Fruit fly (Drosophila melanogaster) whole organism, wandering third instar larva: ENCODE data around the gene nAChRalpha7.

Source experiments
- Abd-B ChIP-seq: fragments of >200 bp; optimal IDR thresholded peaks from 2 replicates; lab custom pipeline; 2017; ENCODE audit warnings: missing biosample characterization, missing genetic modification characterization
- CG32264 ChIP-seq: fragments of 200-800 bp; sonication (Bioruptor generic); optimal IDR thresholded peaks from 2 replicates; lab custom pipeline; 2016; ENCODE audit warnings: missing biosample characterization, missing genetic modification characterization
- CG9705 ChIP-seq: fragments of 200-800 bp; sonication (Bioruptor generic); optimal IDR thresholded peaks from 2 replicates; lab custom pipeline; 2018; ENCODE audit warnings: missing biosample characterization, mild to moderate bottlenecking, missing genetic modification characterization
- CrebA ChIP-seq: fragments of 200-800 bp; sonication (Bioruptor generic); optimal IDR thresholded peaks from 2 replicates; lab custom pipeline; 2016; ENCODE audit warnings: missing biosample characterization, mild to moderate bottlenecking, missing genetic modification characterization, borderline replicate concordance
- Dfd ChIP-seq: fragments of >200 bp; optimal IDR thresholded peaks from 2 replicates; lab custom pipeline; 2017; ENCODE audit warnings: missing biosample characterization, missing genetic modification characterization
- Dif ChIP-seq: fragments of 200-275, 200-300 bp; sonication (Bioruptor generic); optimal IDR thresholded peaks from 2 replicates; lab custom pipeline; 2018; ENCODE audit warnings: missing biosample characterization, missing genetic modification characterization; ENCODE audit not compliant: partially characterized antibody
- GATAd ChIP-seq: sonication (Bioruptor generic); optimal IDR thresholded peaks from 2 replicates; lab custom pipeline; 2016; ENCODE audit warnings: missing biosample characterization, missing genetic modification characterization
- HLH106 ChIP-seq: fragments of 200-800 bp; optimal IDR thresholded peaks from 3 replicates; lab custom pipeline; 2019; ENCODE audit warnings: missing biosample characterization, mild to moderate bottlenecking, missing genetic modification characterization, moderate library complexity
- Hnf4 ChIP-seq: fragments of 200-800 bp; sonication (Bioruptor generic); optimal IDR thresholded peaks from 2 replicates; lab custom pipeline; 2016; ENCODE audit warnings: missing biosample characterization, mild to moderate bottlenecking, missing genetic modification characterization
- Hr78 ChIP-seq: fragments of >200 bp; optimal IDR thresholded peaks from 2 replicates; lab custom pipeline; 2017; ENCODE audit warnings: missing biosample characterization, missing genetic modification characterization
- Hr83 ChIP-seq: fragments of 200-300 bp; sonication (Bioruptor generic); optimal IDR thresholded peaks from 2 replicates; lab custom pipeline; 2016; ENCODE audit warnings: missing biosample characterization, mild to moderate bottlenecking, missing genetic modification characterization, moderate library complexity; ENCODE audit not compliant: poor library complexity, severe bottlenecking
- Jra ChIP-seq: sonication (Bioruptor generic); optimal IDR thresholded peaks from 2 replicates; lab custom pipeline; 2016; ENCODE audit warnings: missing biosample characterization, missing genetic modification characterization
- Mio ChIP-seq: sonication (Bioruptor generic); optimal IDR thresholded peaks from 2 replicates; lab custom pipeline; 2016; ENCODE audit warnings: missing biosample characterization, missing genetic modification characterization
- Myc ChIP-seq: fragments of >200 bp; optimal IDR thresholded peaks from 2 replicates; lab custom pipeline; 2017
- N ChIP-seq: fragments of >200 bp; optimal IDR thresholded peaks from 2 replicates; lab custom pipeline; 2018; ENCODE audit warnings: missing biosample characterization, missing external identifiers, missing genetic modification characterization
- OdsH ChIP-seq: fragments of 200-800 bp; sonication (Bioruptor generic); optimal IDR thresholded peaks from 2 replicates; lab custom pipeline; 2016; ENCODE audit warnings: missing biosample characterization, mild to moderate bottlenecking, missing genetic modification characterization
- Rel ChIP-seq, 2 experiments: fragments of 200-800 bp; sonication (Bioruptor generic) in 1 of 2; optimal IDR thresholded peaks; 2 replicates in 1 of 2; 3 replicates in 1 of 2; lab custom pipeline; 2016 to 2019; ENCODE audit warnings: mild to moderate bottlenecking in 2 of 2, missing biosample characterization in 2 of 2, missing genetic modification characterization in 2 of 2, moderate library complexity in 1 of 2
- Sp1 ChIP-seq: fragments of 200-800 bp; sonication (Bioruptor generic); optimal IDR thresholded peaks from 3 replicates; lab custom pipeline; 2019; ENCODE audit warnings: missing biosample characterization, mild to moderate bottlenecking, missing genetic modification characterization, moderate library complexity
- Vsx2 ChIP-seq: fragments of 200-300, 225-300 bp; sonication (Bioruptor generic); optimal IDR thresholded peaks from 2 replicates; lab custom pipeline; 2018; ENCODE audit warnings: missing biosample characterization, missing genetic modification characterization; ENCODE audit not compliant: partially characterized antibody
- br ChIP-seq: fragments of 200-800 bp; sonication (Bioruptor generic); optimal IDR thresholded peaks from 2 replicates; lab custom pipeline; 2016; ENCODE audit warnings: missing biosample characterization, missing genetic modification characterization
- brk ChIP-seq: fragments of 200-800 bp; sonication (Bioruptor generic); optimal IDR thresholded peaks from 2 replicates; lab custom pipeline; 2016; ENCODE audit warnings: missing biosample characterization, mild to moderate bottlenecking, missing genetic modification characterization
- dl ChIP-seq, 2 experiments: fragments of 175-275, 200-275 bp in 1 of 2; fragments of 200-275 bp in 1 of 2; sonication (Bioruptor generic); optimal IDR thresholded peaks; lab custom pipeline; 2018; ENCODE audit warnings: mild to moderate bottlenecking in 2 of 2, missing biosample characterization in 2 of 2, missing genetic modification characterization in 2 of 2, moderate library complexity in 2 of 2; ENCODE audit not compliant: partially characterized antibody in 2 of 2, insufficient read depth in 1 of 2
- dmrt93B ChIP-seq: fragments of 200-800 bp; sonication (Bioruptor generic); optimal IDR thresholded peaks from 2 replicates; lab custom pipeline; 2018; ENCODE audit warnings: missing biosample characterization, mild to moderate bottlenecking, missing genetic modification characterization
- dsf ChIP-seq: sonication (Bioruptor generic); optimal IDR thresholded peaks from 2 replicates; lab custom pipeline; 2016; ENCODE audit warnings: missing biosample characterization, missing genetic modification characterization, borderline replicate concordance
- ey ChIP-seq: fragments of 200-800 bp; sonication (Bioruptor generic); optimal IDR thresholded peaks from 2 replicates; lab custom pipeline; 2016; ENCODE audit warnings: missing biosample characterization, missing genetic modification characterization
- foxo ChIP-seq, 2 experiments: fragments of 200-800 bp; sonication (Bioruptor generic); optimal IDR thresholded peaks; 2 replicates in 1 of 2; 3 replicates in 1 of 2; lab custom pipeline; 2016 to 2017; ENCODE audit warnings: missing biosample characterization in 2 of 2, missing genetic modification characterization in 2 of 2
- fru ChIP-seq: fragments of 200-800 bp; sonication (Bioruptor generic); optimal IDR thresholded peaks from 3 replicates; lab custom pipeline; 2016; ENCODE audit warnings: missing biosample characterization, mild to moderate bottlenecking, missing genetic modification characterization
- h ChIP-seq: fragments of 200-800 bp; sonication (Bioruptor generic); optimal IDR thresholded peaks from 3 replicates; lab custom pipeline; 2016; ENCODE audit warnings: missing biosample characterization, mild to moderate bottlenecking, missing genetic modification characterization
- jim ChIP-seq: fragments of 175-275, 200-325 bp; sonication (Bioruptor generic); optimal IDR thresholded peaks from 2 replicates; lab custom pipeline; 2016; ENCODE audit warnings: missing biosample characterization, mild to moderate bottlenecking, missing genetic modification characterization
- lola ChIP-seq: fragments of >200 bp; optimal IDR thresholded peaks from 2 replicates; lab custom pipeline; 2017; ENCODE audit warnings: missing biosample characterization, missing genetic modification characterization
- pan ChIP-seq: fragments of >200 bp; optimal IDR thresholded peaks from 2 replicates; lab custom pipeline; 2017
- psq ChIP-seq: fragments of 200-800 bp; sonication (Bioruptor generic); optimal IDR thresholded peaks from 3 replicates; lab custom pipeline; 2017; ENCODE audit warnings: missing biosample characterization, mild to moderate bottlenecking, missing genetic modification characterization, moderate library complexity
- rgr ChIP-seq: fragments of 200-800 bp; sonication (Bioruptor generic); optimal IDR thresholded peaks from 3 replicates; lab custom pipeline; 2016; ENCODE audit warnings: missing biosample characterization, mild to moderate bottlenecking, missing genetic modification characterization
- sage ChIP-seq: fragments of 200-800 bp; sonication (Bioruptor generic); optimal IDR thresholded peaks from 2 replicates; lab custom pipeline; 2016; ENCODE audit warnings: missing biosample characterization, mild to moderate bottlenecking, missing genetic modification characterization
- sv ChIP-seq: fragments of 200-800 bp; sonication (Bioruptor generic); optimal IDR thresholded peaks from 3 replicates; lab custom pipeline; 2016; ENCODE audit warnings: missing biosample characterization, missing genetic modification characterization
- tai ChIP-seq: sonication (Bioruptor generic); optimal IDR thresholded peaks from 2 replicates; lab custom pipeline; 2016; ENCODE audit warnings: missing biosample characterization, missing genetic modification characterization
- usp ChIP-seq: fragments of >200 bp; optimal IDR thresholded peaks from 2 replicates; lab custom pipeline; 2017; ENCODE audit warnings: missing biosample characterization, missing genetic modification characterization
- woc ChIP-seq: sonication (Bioruptor generic); optimal IDR thresholded peaks from 2 replicates; lab custom pipeline; 2016; ENCODE audit warnings: missing biosample characterization, mild to moderate bottlenecking, missing genetic modification characterization

nAChRalpha7 gene

dm6 chrX:19305172-19305571, 43.1 kb downstream of the nAChRalpha7 start:
- TF ChIP-seq brk (no peak), GATAd (GFP tag; lab: Kevin White, UChicago) (no peak), ey (GFP tag; lab: Kevin White, UChicago) (no peak), fru (GFP tag; lab: Kevin White, UChicago) (no peak), pan (lab: Kevin White, UChicago) (no peak), woc (GFP tag; lab: Kevin White, UChicago) (no peak), foxo (GFP tag; optimal IDR thresholded peaks at IDR 0.05; lab: Kevin White, UChicago) (no peak), dsf (GFP tag; lab: Kevin White, UChicago) (no peak), psq (GFP tag; lab: Kevin White, UChicago) (no peak), Sp1 (no peak), sv (no peak)

DNA sequence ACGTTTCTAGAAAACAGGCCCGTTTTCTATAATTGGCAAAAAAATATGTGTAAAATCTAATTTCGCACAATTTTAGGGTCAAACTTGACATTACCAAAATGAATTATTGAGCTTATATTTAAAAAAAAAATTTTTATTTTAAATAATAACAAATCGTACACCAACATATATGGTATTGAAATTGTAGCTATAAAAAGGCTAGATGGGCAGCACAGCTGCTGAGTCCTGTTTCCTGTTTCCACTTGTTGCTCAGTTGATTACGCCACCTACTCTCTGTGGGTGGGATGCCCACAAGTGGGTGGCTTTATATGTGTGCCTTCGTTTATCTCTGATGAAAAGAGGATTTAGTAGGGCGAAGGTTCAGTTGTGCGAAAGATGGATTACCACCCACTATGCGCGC, 48.9 kb downstream of the nAChRalpha7 start:
- TF ChIP-seq Abd-B (GFP tag; lab: Kevin White, UChicago) (no peak), ey (GFP tag; lab: Kevin White, UChicago) (no peak), tai (GFP tag; lab: Kevin White, UChicago) (no peak), Hnf4 (GFP tag; lab: Kevin White, UChicago) (no peak), jim (GFP tag; lab: Kevin White, UChicago) (no peak), dsf (GFP tag; lab: Kevin White, UChicago) (no peak), foxo (GFP tag; optimal IDR thresholded peaks at IDR 0.05; lab: Kevin White, UChicago) (no peak), Vsx2 (no peak), Hr83 (no peak), brk (no peak), usp (GFP tag; lab: Kevin White, UChicago) (no peak), dl (GFP tag; optimal IDR thresholded peaks at IDR 0.05; lab: Kevin White, UChicago; ENCODE audit: insufficient read depth in 1 of 2, partially characterized antibody in 2 of 2) (no peak), OdsH (GFP tag; lab: Kevin White, UChicago) (no peak), dmrt93B (no peak), Hr78 (GFP tag; lab: Kevin White, UChicago) (no peak), Myc (lab: Kevin White, UChicago) (no peak), Dif (GFP tag; lab: Kevin White, UChicago) (no peak), psq (GFP tag; lab: Kevin White, UChicago) (no peak), N (GFP tag; lab: Kevin White, UChicago) (no peak), rgr (GFP tag; lab: Kevin White, UChicago) (no peak)

DNA sequence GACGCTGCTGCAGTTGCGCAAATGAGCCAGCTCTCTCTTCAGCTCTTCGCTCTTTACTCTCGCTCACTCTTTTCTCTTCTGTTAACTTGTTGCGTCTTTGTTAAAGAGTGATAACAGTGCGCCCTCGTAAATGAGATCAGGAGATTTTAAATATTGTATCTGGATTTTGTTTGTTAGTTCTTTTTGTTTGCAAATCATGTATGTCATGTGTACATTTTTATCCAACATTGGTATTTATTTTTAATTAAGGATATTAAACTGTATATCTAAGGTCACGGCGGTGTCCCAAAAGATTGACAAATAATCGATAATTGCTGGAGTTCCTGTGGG, 49.5 kb downstream of the nAChRalpha7 start:
- TF ChIP-seq usp (GFP tag; lab: Kevin White, UChicago) (no peak), h (GFP tag; lab: Kevin White, UChicago) (peak; percentile 65), HLH106 (peak; percentile 66), br (GFP tag; lab: Kevin White, UChicago) (peak; percentile 8), Vsx2 (peak; percentile 56), sv (no peak), pan (lab: Kevin White, UChicago) (no peak), CrebA (GFP tag; lab: Kevin White, UChicago) (no peak), Dfd (GFP tag; lab: Kevin White, UChicago) (no peak), Abd-B (GFP tag; lab: Kevin White, UChicago) (no peak), jim (GFP tag; lab: Kevin White, UChicago) (no peak), lola (no peak), foxo (GFP tag; optimal IDR thresholded peaks at IDR 0.05; lab: Kevin White, UChicago) (peak in 1 of 2 experiments; percentile 41), dsf (GFP tag; lab: Kevin White, UChicago) (peak; percentile 34), rgr (GFP tag; lab: Kevin White, UChicago) (peak; percentile 49), dmrt93B (peak; percentile 17), tai (GFP tag; lab: Kevin White, UChicago) (peak; percentile 0), Mio (GFP tag; lab: Kevin White, UChicago) (no peak), Hnf4 (GFP tag; lab: Kevin White, UChicago) (peak; percentile 59), CG32264 (GFP tag; lab: Kevin White, UChicago) (peak; percentile 25), Hr78 (GFP tag; lab: Kevin White, UChicago) (no peak), psq (GFP tag; lab: Kevin White, UChicago) (no peak), Rel (GFP tag; optimal IDR thresholded peaks at IDR 0.05; lab: Kevin White, UChicago) (no peak), Rel (tag; optimal IDR thresholded peaks at IDR 0.05; lab: Kevin White, UChicago) (no peak), Sp1 (peak; percentile 17), N (GFP tag; lab: Kevin White, UChicago) (no peak), ey (GFP tag; lab: Kevin White, UChicago) (peak; percentile 35), brk (no peak), GATAd (GFP tag; lab: Kevin White, UChicago) (no peak), dl (GFP tag; optimal IDR thresholded peaks at IDR 0.05; lab: Kevin White, UChicago; ENCODE audit: insufficient read depth in 1 of 2, partially characterized antibody in 2 of 2) (peak; percentile 84 to 88), woc (GFP tag; lab: Kevin White, UChicago) (no peak), Hr83 (no peak), fru (GFP tag; lab: Kevin White, UChicago) (peak; percentile 55), Myc (lab: Kevin White, UChicago) (no peak), Jra (GFP tag; lab: Kevin White, UChicago) (no peak), CG9705 (GFP tag; lab: Kevin White, UChicago) (no peak), sage (GFP tag; lab: Kevin White, UChicago) (peak; percentile 54), OdsH (GFP tag; lab: Kevin White, UChicago) (peak; percentile 23), Dif (GFP tag; lab: Kevin White, UChicago) (peak; percentile 89)
